Worm (Caenorhabditis elegans) whole organism, young adult: ENCODE data around the gene nlp-59.

ENCODE experiments used
- B0019.2 ChIP-seq: fragments of 200-800 bp; sonication (Bioruptor generic); conservative IDR thresholded peaks from 2 replicates; pipeline ENCODE4 v1.3.6; 2022; ENCODE audit warnings: missing genetic modification reagents, missing genetic modification characterization, missing compliant biosample characterization
- F37B4.10 ChIP-seq: fragments of 200-800 bp; sonication (Bioruptor generic); IDR thresholded peaks from 2 replicates; pipeline ENCODE4 v1.3.6; 2022; ENCODE audit warnings: missing genetic modification characterization, missing compliant biosample characterization
- cebp-1 ChIP-seq, 2 experiments: fragments of 200-800 bp in 1 of 2; sonication (Bioruptor generic) in 1 of 2; sonication (generic microtip) in 1 of 2; IDR thresholded peaks in 1 of 2; optimal IDR thresholded peaks in 1 of 2; 2 replicates each; pipeline versions ENCODE4 v1.3.6 to Lab custom; 2017 to 2022; ENCODE audit warnings: missing compliant biosample characterization in 2 of 2, missing genetic modification characterization in 2 of 2, mild to moderate bottlenecking in 1 of 2, missing genetic modification reagents in 1 of 2, moderate library complexity in 1 of 2

DNA sequence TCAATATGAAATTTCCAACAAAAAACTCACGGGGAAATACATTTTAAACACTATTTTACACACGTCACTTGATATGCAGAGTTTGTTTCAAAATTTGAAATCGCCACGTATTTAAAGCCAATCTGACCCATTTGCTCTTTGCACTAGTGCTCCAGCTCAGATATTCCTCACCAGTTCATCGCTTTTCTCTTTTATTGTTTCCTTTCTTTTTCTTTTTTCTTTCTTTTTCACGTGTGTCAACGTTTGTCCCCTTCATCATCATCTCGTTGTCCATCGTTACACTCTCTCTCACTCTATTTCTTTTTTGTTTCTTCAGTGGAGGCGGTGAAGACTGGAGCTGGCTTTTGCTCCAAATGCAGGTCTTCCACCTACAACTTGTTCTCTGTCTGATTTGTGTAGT is 13.4 kb downstream of the nlp-59 start, which contains the start of gene F02D8.4:
- no peak for TF ChIP-seq cebp-1 (GFP tag; IDR thresholded peaks at IDR 0.05; lab: Robert Waterston, UW)
- no peak for TF ChIP-seq cebp-1 (tag; optimal IDR thresholded peaks at IDR 0.05; lab: Kevin White, UChicago)
- no peak for TF ChIP-seq F37B4.10 (GFP tag; lab: Robert Waterston, UW)
- no peak for TF ChIP-seq B0019.2
